Worm (Caenorhabditis elegans) whole organism, L1 larva: ENCODE results near the gene C08B6.14.

Source experiments
- C04F5.9 ChIP-seq: sonication (generic microtip); optimal IDR thresholded peaks from 2 replicates; lab custom pipeline; 2016; ENCODE audit warnings: missing genetic modification characterization, missing compliant biosample characterization
- C16A3.4 ChIP-seq: fragments of 150-350 bp; optimal IDR thresholded peaks from 2 replicates; lab custom pipeline; 2014; ENCODE audit warnings: missing biosample characterization, missing genetic modification characterization
- C34B4.2 ChIP-seq: sonication (generic microtip); optimal IDR thresholded peaks from 2 replicates; lab custom pipeline; 2017; ENCODE audit warnings: mild to moderate bottlenecking, missing genetic modification characterization, missing compliant biosample characterization
- Y116A8C.19 ChIP-seq: sonication (generic microtip); optimal IDR thresholded peaks from 2 replicates; lab custom pipeline; 2016; ENCODE audit warnings: missing compliant biosample characterization, missing genetic modification characterization, borderline replicate concordance
- alr-1 ChIP-seq: fragments of 200-800 bp; sonication (Bioruptor generic); optimal IDR thresholded peaks from 2 replicates; lab custom pipeline; 2018; ENCODE audit warnings: borderline replicate concordance, mild to moderate bottlenecking, missing genetic modification characterization, missing compliant biosample characterization
- aly-2 ChIP-seq: fragments of 150-350 bp; optimal IDR thresholded peaks from 2 replicates; lab custom pipeline; 2014; ENCODE audit warnings: missing biosample characterization, missing genetic modification characterization
- ceh-63 ChIP-seq: fragments of 200-800 bp; sonication (Bioruptor generic); optimal IDR thresholded peaks from 2 replicates; lab custom pipeline; 2018; ENCODE audit warnings: mild to moderate bottlenecking, missing genetic modification characterization, missing compliant biosample characterization
- ceh-88 ChIP-seq: fragments of 200-800 bp; sonication (Bioruptor generic); IDR thresholded peaks from 2 replicates; pipeline ENCODE4 v1.3.6; 2022; ENCODE audit warnings: missing genetic modification characterization, missing compliant biosample characterization
- ceh-90 ChIP-seq: sonication (generic microtip); optimal IDR thresholded peaks from 2 replicates; lab custom pipeline; 2016; ENCODE audit warnings: missing genetic modification characterization, missing compliant biosample characterization
- ces-1 ChIP-seq: fragments of 150-350 bp; optimal IDR thresholded peaks from 2 replicates; lab custom pipeline; 2014; ENCODE audit warnings: missing biosample characterization, missing genetic modification reagents, missing genetic modification characterization
- dsc-1 ChIP-seq: sonication (generic microtip); optimal IDR thresholded peaks from 2 replicates; lab custom pipeline; 2016; ENCODE audit warnings: mild to moderate bottlenecking, missing genetic modification characterization, missing compliant biosample characterization
- efl-3 ChIP-seq: fragments of 200-800 bp; sonication (Bioruptor generic); optimal IDR thresholded peaks from 2 replicates; lab custom pipeline; 2018; ENCODE audit warnings: mild to moderate bottlenecking, missing genetic modification characterization, missing compliant biosample characterization
- elt-3 ChIP-seq, 6 experiments: fragments of 150-350 bp in 1 of 6; sonication (generic microtip); optimal IDR thresholded peaks; 2 replicates each; lab custom pipeline; 2017 to 2018; ENCODE audit warnings: missing biosample characterization in 6 of 6, missing genetic modification characterization in 6 of 6, inconsistent platforms in 1 of 6
- ets-5 ChIP-seq: fragments of 200-800 bp; sonication (Bioruptor generic); IDR thresholded peaks from 2 replicates; pipeline ENCODE4 v1.3.6; 2022; ENCODE audit warnings: missing genetic modification characterization, missing compliant biosample characterization
- fkh-10 ChIP-seq: sonication (generic microtip); optimal IDR thresholded peaks from 2 replicates; lab custom pipeline; 2017; ENCODE audit warnings: missing biosample characterization, missing genetic modification reagents, missing genetic modification characterization
- fkh-4 ChIP-seq: sonication (generic microtip); optimal IDR thresholded peaks from 2 replicates; lab custom pipeline; 2016; ENCODE audit warnings: missing compliant biosample characterization, missing genetic modification characterization, borderline replicate concordance
- fkh-8 ChIP-seq: sonication (generic microtip); optimal IDR thresholded peaks from 2 replicates; lab custom pipeline; 2016; ENCODE audit warnings: mild to moderate bottlenecking, missing genetic modification characterization, missing compliant biosample characterization
- fos-1 ChIP-seq: fragments of 150-350 bp; optimal IDR thresholded peaks from 2 replicates; lab custom pipeline; 2014; ENCODE audit warnings: missing biosample characterization, missing genetic modification characterization
- hlh-4 ChIP-seq: sonication (generic microtip); optimal IDR thresholded peaks from 2 replicates; lab custom pipeline; 2016; ENCODE audit warnings: mild to moderate bottlenecking, missing genetic modification characterization, missing compliant biosample characterization
- irx-1 ChIP-seq: sonication (generic microtip); optimal IDR thresholded peaks from 2 replicates; lab custom pipeline; 2016; ENCODE audit warnings: missing genetic modification characterization, missing compliant biosample characterization
- lin-13 ChIP-seq: fragments of 150-350 bp; optimal IDR thresholded peaks from 2 replicates; lab custom pipeline; 2014; ENCODE audit warnings: missing biosample characterization, missing genetic modification reagents, missing genetic modification characterization
- mdl-1 ChIP-seq, 2 experiments: fragments of 150-350 bp; optimal IDR thresholded peaks; 2 replicates each; lab custom pipeline; 2014 to 2017; ENCODE audit warnings: missing biosample characterization in 2 of 2, missing genetic modification characterization in 2 of 2, inconsistent platforms in 1 of 2
- mef-2 ChIP-seq: fragments of 150-350 bp; optimal IDR thresholded peaks from 2 replicates; lab custom pipeline; 2014; ENCODE audit warnings: missing biosample characterization, missing genetic modification characterization
- mep-1 ChIP-seq: fragments of 150-350 bp; optimal IDR thresholded peaks from 2 replicates; lab custom pipeline; 2014; ENCODE audit warnings: missing biosample characterization, missing genetic modification characterization
- nhr-11 ChIP-seq: fragments of 150-350 bp; optimal IDR thresholded peaks from 2 replicates; lab custom pipeline; 2014; ENCODE audit warnings: missing biosample characterization, missing genetic modification characterization
- nhr-12 ChIP-seq: sonication (generic microtip); optimal IDR thresholded peaks from 2 replicates; lab custom pipeline; 2017; ENCODE audit warnings: missing biosample characterization, missing genetic modification characterization
- nhr-28 ChIP-seq: fragments of 150-350 bp; optimal IDR thresholded peaks from 2 replicates; lab custom pipeline; 2014; ENCODE audit warnings: missing biosample characterization, missing genetic modification characterization
- nhr-71 ChIP-seq: sonication (generic microtip); optimal IDR thresholded peaks from 2 replicates; lab custom pipeline; 2016; ENCODE audit warnings: mild to moderate bottlenecking, missing genetic modification characterization, moderate library complexity, missing compliant biosample characterization
- nhr-76 ChIP-seq: sonication (generic microtip); optimal IDR thresholded peaks from 2 replicates; lab custom pipeline; 2017; ENCODE audit warnings: missing biosample characterization, missing genetic modification characterization
- nhr-77 ChIP-seq: fragments of 150-350 bp; optimal IDR thresholded peaks from 2 replicates; lab custom pipeline; 2014; ENCODE audit warnings: missing biosample characterization, missing genetic modification characterization
- nhr-90 ChIP-seq: sonication (generic microtip); optimal IDR thresholded peaks from 2 replicates; lab custom pipeline; 2016; ENCODE audit warnings: mild to moderate bottlenecking, missing genetic modification characterization, missing compliant biosample characterization; ENCODE audit not compliant: poor library complexity
- pag-3 ChIP-seq: sonication (generic microtip); optimal IDR thresholded peaks from 2 replicates; lab custom pipeline; 2017; ENCODE audit warnings: missing genetic modification characterization, mild to moderate bottlenecking, missing compliant biosample characterization, antibody characterized with exemption, borderline replicate concordance; ENCODE audit not compliant: insufficient read depth
- rnt-1 ChIP-seq: sonication (generic microtip); optimal IDR thresholded peaks from 2 replicates; lab custom pipeline; 2016; ENCODE audit warnings: mild to moderate bottlenecking, missing genetic modification characterization, moderate library complexity, missing compliant biosample characterization
- snpc-4 ChIP-seq: fragments of 150-350 bp; optimal IDR thresholded peaks from 2 replicates; lab custom pipeline; 2014; ENCODE audit warnings: missing biosample characterization, missing genetic modification characterization
- sup-37 ChIP-seq: fragments of 200-800 bp; sonication (Bioruptor generic); optimal IDR thresholded peaks from 2 replicates; lab custom pipeline; 2018; ENCODE audit warnings: mild to moderate bottlenecking, missing genetic modification characterization, missing compliant biosample characterization
- swsn-7 ChIP-seq: sonication (generic microtip); optimal IDR thresholded peaks from 2 replicates; lab custom pipeline; 2016; ENCODE audit warnings: missing genetic modification characterization, missing compliant biosample characterization
- tbx-2 ChIP-seq: sonication (generic microtip); optimal IDR thresholded peaks from 2 replicates; lab custom pipeline; 2016; ENCODE audit warnings: missing genetic modification characterization, missing compliant biosample characterization
- unc-130 ChIP-seq: fragments of 150-350 bp; optimal IDR thresholded peaks from 2 replicates; lab custom pipeline; 2017; ENCODE audit warnings: missing biosample characterization, missing genetic modification characterization, inconsistent platforms
- unc-62 ChIP-seq: fragments of 150-350 bp; optimal IDR thresholded peaks from 2 replicates; lab custom pipeline; 2014; ENCODE audit warnings: missing biosample characterization, missing genetic modification reagents, missing genetic modification characterization
- unc-86 ChIP-seq: sonication (generic microtip); optimal IDR thresholded peaks from 2 replicates; lab custom pipeline; 2016; ENCODE audit warnings: missing genetic modification characterization, missing compliant biosample characterization
- vab-15 ChIP-seq: sonication (generic microtip); optimal IDR thresholded peaks from 2 replicates; lab custom pipeline; 2017; ENCODE audit warnings: missing genotype, mild to moderate bottlenecking, missing genetic modification characterization, missing compliant biosample characterization
- xbp-1 ChIP-seq: sonication (generic microtip); optimal IDR thresholded peaks from 2 replicates; lab custom pipeline; 2016; ENCODE audit warnings: missing genetic modification characterization, missing compliant biosample characterization
- zip-4 ChIP-seq: fragments of 200-800 bp; sonication (Bioruptor generic); optimal IDR thresholded peaks from 2 replicates; lab custom pipeline; 2018; ENCODE audit warnings: mild to moderate bottlenecking, missing genetic modification characterization, moderate library complexity, missing compliant biosample characterization

Gene C08B6.14

ce11 chrV:10075441-10075840 is 26.4 kb downstream of the C08B6.14 start, which contains the start of gene F57A8.7:
Gene F57A8.7 (plus strand): TSS chrV:10075741.
- TF ChIP-seq xbp-1 (tag; lab: Kevin White, UChicago) (no peak), efl-3 (GFP tag; lab: Kevin White, UChicago) (no peak), aly-2 (tag; lab: Kevin White, UChicago) (no peak), pag-3 (tag; lab: Kevin White, UChicago) (no peak), nhr-76 (tag; lab: Kevin White, UChicago) (no peak), ceh-90 (no peak), irx-1 (tag; lab: Kevin White, UChicago) (no peak), lin-13 (GFP tag; lab: Kevin White, UChicago) (no peak), dsc-1 (tag; lab: Kevin White, UChicago) (no peak), ceh-63 (GFP tag; lab: Kevin White, UChicago) (no peak), nhr-90 (no peak), nhr-28 (tag; lab: Kevin White, UChicago) (no peak), C16A3.4 (tag; lab: Kevin White, UChicago) (no peak), Y116A8C.19 (no peak), vab-15 (tag; lab: Kevin White, UChicago) (no peak), C34B4.2 (tag; lab: Kevin White, UChicago) (no peak), fkh-4 (no peak), zip-4 (GFP tag; lab: Kevin White, UChicago) (no peak), nhr-71 (no peak), unc-86 (tag; lab: Kevin White, UChicago) (no peak)

- TF ChIP-seq tbx-2 (tag; lab: Kevin White, UChicago), result no peak
- TF ChIP-seq nhr-77 (tag; lab: Kevin White, UChicago), result no peak
- no peak for TF ChIP-seq aly-2 (tag; lab: Kevin White, UChicago)
- TF ChIP-seq ceh-88 (GFP tag; lab: Robert Waterston, UW), result no peak
- no peak for TF ChIP-seq nhr-11 (tag; lab: Kevin White, UChicago)
- TF ChIP-seq unc-130 (tag; lab: Kevin White, UChicago), result no peak
- no peak for TF ChIP-seq ets-5 (GFP tag; lab: Robert Waterston, UW)
- no peak for TF ChIP-seq nhr-12 (tag; lab: Kevin White, UChicago)
- TF ChIP-seq unc-62 (GFP tag; lab: Kevin White, UChicago), result no peak
- no peak for TF ChIP-seq elt-3 (tag; optimal IDR thresholded peaks at IDR 0.05; lab: Kevin White, UChicago)
- no peak for TF ChIP-seq snpc-4 (tag; lab: Kevin White, UChicago)
Observed at ce11 chrV:10073793-10074192, 28.0 kb downstream of the C08B6.14 start, which contains the start of gene F57A8.6. Gene F57A8.6 (minus strand): TSS chrV:10073893.

ce11 chrV:10072721-10073120 is 29.1 kb downstream of the C08B6.14 start:
- no peak for TF ChIP-seq pag-3 (tag; lab: Kevin White, UChicago)
- TF ChIP-seq swsn-7 (tag; lab: Kevin White, UChicago), result no peak
- no peak for TF ChIP-seq ces-1 (GFP tag; lab: Kevin White, UChicago)
- TF ChIP-seq sup-37 (GFP tag; lab: Kevin White, UChicago), result no peak
- no peak for TF ChIP-seq nhr-71
- TF ChIP-seq C04F5.9 (tag; lab: Kevin White, UChicago), result no peak
- TF ChIP-seq mdl-1 (tag; optimal IDR thresholded peaks at IDR 0.05; lab: Kevin White, UChicago), result no peak
- TF ChIP-seq lin-13 (GFP tag; lab: Kevin White, UChicago), result no peak
- TF ChIP-seq hlh-4 (tag; lab: Kevin White, UChicago), result no peak
- TF ChIP-seq snpc-4 (tag; lab: Kevin White, UChicago), result no peak
- TF ChIP-seq nhr-77 (tag; lab: Kevin White, UChicago), result no peak
- no peak for TF ChIP-seq mep-1
- TF ChIP-seq C16A3.4 (tag; lab: Kevin White, UChicago), result no peak
- no peak for TF ChIP-seq fkh-10 (GFP tag; lab: Kevin White, UChicago)
- no peak for TF ChIP-seq unc-86 (tag; lab: Kevin White, UChicago)
- no peak for TF ChIP-seq alr-1 (tag; lab: Kevin White, UChicago)
- TF ChIP-seq fkh-8, result no peak
- TF ChIP-seq mef-2 (tag; lab: Kevin White, UChicago), result no peak
- no peak for TF ChIP-seq rnt-1
- TF ChIP-seq fos-1 (tag; lab: Kevin White, UChicago), result no peak
